Fruit fly (Drosophila melanogaster): Measurements from ENCODE around the gene CG34299.

Gene CG34299

DNA sequence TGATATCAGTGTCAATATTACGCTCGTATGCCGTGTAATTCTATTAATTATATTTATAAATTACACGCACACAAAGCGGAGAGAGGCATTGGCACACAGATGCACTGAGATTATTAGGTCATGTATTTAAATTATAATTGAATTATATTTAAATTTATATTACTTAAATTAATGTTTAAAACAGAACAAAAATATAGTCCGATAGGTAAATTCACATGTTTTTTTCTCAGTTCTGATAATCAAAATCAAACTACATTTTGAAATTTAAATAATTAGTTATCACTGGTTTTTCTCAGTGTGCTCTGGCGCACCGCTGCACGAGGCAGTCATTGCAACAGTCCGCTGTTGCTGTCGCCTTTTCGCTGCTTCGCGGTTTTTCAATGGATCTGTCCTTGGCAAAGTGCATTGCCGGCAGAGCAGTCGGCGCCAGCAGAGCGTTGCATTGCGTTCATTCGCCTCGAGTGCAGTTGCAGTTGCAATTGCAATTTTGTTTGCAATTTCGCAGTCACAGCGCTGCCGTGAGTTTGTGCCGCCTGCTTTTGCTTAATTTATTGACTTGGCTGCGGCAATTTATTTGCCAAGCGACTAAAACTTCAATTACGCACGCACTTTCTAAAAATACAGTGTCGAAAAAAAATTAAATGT, 44.2 kb downstream of the CG34299 start (continued):
- TF ChIP-seq fd96Cb (tag; optimal IDR thresholded peaks at IDR 0.05), result peak; percentile 24
- no peak for TF ChIP-seq CG10431 (GFP tag; optimal IDR thresholded peaks at IDR 0.05)
- peak in 1 of 2 experiments; percentile 15 for TF ChIP-seq Hr51 (GFP tag; optimal IDR thresholded peaks at IDR 0.05)
- TF ChIP-seq CG3281 (GFP tag; optimal IDR thresholded peaks at IDR 0.05), result no peak
- peak; percentile 50 for TF ChIP-seq Sox102F (GFP tag; optimal IDR thresholded peaks at IDR 0.05)
- no peak for TF ChIP-seq scrt (GFP tag; optimal IDR thresholded peaks at IDR 0.05)
- TF ChIP-seq hkb (optimal IDR thresholded peaks at IDR 0.05), result no peak
- TF ChIP-seq hkb (GFP tag; IDR thresholded peaks at IDR 0.05), result 0 out of 2 replicates have a peak, but pooled peaks have one; percentile 28
- TF ChIP-seq HLH54F (GFP tag; optimal IDR thresholded peaks at IDR 0.05), result no peak
- TF ChIP-seq CG11504 (tag; optimal IDR thresholded peaks at IDR 0.05), result peak; percentile 34
- TF ChIP-seq Dll (GFP tag; IDR thresholded peaks at IDR 0.05; ENCODE audit: partially characterized antibody), result no peak
- TF ChIP-seq z (GFP tag; IDR thresholded peaks at IDR 0.05), result no peak
- TF ChIP-seq ci (GFP tag; IDR thresholded peaks at IDR 0.05), result no peak
- TF ChIP-seq YL-1 (GFP tag; optimal IDR thresholded peaks at IDR 0.05), result no peak
- TF ChIP-seq ham (GFP tag; IDR thresholded peaks at IDR 0.05), result no peak
- TF ChIP-seq CG17328 (GFP tag; IDR thresholded peaks at IDR 0.05), result peak; percentile 36; the same call in 1 of the 2 replicates
- TF ChIP-seq CG17802 (tag; optimal IDR thresholded peaks at IDR 0.05), result no peak
- TF ChIP-seq Blimp-1 (GFP tag; optimal IDR thresholded peaks at IDR 0.05), result peak; percentile 5
- no peak for TF ChIP-seq MESR4 (GFP tag; optimal IDR thresholded peaks at IDR 0.05)
- no peak for TF ChIP-seq slou (GFP tag; optimal IDR thresholded peaks at IDR 0.05)
- TF ChIP-seq CG6175 (GFP tag; IDR thresholded peaks at IDR 0.05), result 0 out of 3 replicates have a peak, but pooled peaks have one; percentile 29
- TF ChIP-seq nom (GFP tag; optimal IDR thresholded peaks at IDR 0.05), result peak; percentile 94

DNA sequence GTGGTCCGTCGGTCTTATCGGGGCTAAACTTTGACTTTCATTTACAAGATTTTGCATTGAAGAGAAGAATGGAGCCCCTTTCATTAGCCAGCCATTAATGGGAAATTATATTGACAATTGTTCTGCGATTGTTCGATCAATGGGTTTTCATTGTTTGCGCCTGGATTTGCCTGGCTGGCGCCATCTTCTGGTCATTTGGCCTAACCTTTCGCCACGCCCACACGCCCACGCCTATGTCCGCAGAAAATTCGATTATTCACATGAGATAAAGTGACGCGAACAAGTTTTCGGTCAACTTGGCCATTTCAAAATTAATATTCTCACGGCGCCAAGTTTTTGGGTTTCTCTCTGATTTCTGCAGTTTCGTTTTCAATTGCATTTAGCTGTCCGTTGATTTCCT, 45.2 kb downstream of the CG34299 start:
- TF ChIP-seq CG6765 (GFP tag; optimal IDR thresholded peaks at IDR 0.05) (no peak), CG32532 (GFP tag; IDR thresholded peaks at IDR 0.05) (0 out of 2 replicates have a peak, but pooled peaks have one; percentile 17), Aef1 (GFP tag; IDR thresholded peaks at IDR 0.05) (no peak), sr (GFP tag; IDR thresholded peaks at IDR 0.05) (0 out of 3 replicates have a peak, but pooled peaks have one; percentile 10), CTCF (GFP tag; optimal IDR thresholded peaks at IDR 0.05) (peak; percentile 76)

DNA sequence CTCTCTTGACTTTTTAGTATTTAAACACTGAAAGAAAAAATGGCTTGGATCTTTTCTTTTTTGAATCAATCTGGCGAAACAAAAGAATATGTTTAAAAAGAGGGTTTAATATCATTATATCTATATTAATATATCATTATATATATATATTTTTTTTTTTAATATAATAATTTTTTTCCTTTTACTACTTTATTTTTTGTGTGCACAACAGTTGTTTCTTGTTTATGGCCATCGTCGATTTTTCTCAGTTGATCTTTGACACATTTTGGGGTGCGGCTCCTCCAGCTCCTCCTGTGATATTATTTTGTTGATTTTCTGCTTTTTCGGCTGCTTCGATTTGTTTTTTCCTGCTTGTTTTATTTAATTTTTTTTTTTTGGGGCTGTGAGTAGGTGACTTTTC, 45.6 kb downstream of the CG34299 start:
- 0 out of 2 replicates have a peak, but pooled peaks have one; percentile 13 for TF ChIP-seq ranshi (GFP tag; IDR thresholded peaks at IDR 0.05)
- TF ChIP-seq CG6689 (GFP tag; IDR thresholded peaks at IDR 0.05), result no peak
- TF ChIP-seq Atf-2 (GFP tag; optimal IDR thresholded peaks at IDR 0.05), result no peak
- peak; percentile 27 for TF ChIP-seq dmrt11E (tag; optimal IDR thresholded peaks at IDR 0.05)
- TF ChIP-seq CG17829 (tag; optimal IDR thresholded peaks at IDR 0.05), result no peak
- no peak for TF ChIP-seq pros (GFP tag; optimal IDR thresholded peaks at IDR 0.05)
- TF ChIP-seq z (GFP tag; IDR thresholded peaks at IDR 0.05), result no peak
- no peak for TF ChIP-seq CG13123 (GFP tag; optimal IDR thresholded peaks at IDR 0.05)
- no peak for TF ChIP-seq CG8765 (GFP tag; IDR thresholded peaks at IDR 0.05)
- no peak for TF ChIP-seq CG32772 (GFP tag; IDR thresholded peaks at IDR 0.05)
- TF ChIP-seq Atf6 (GFP tag; IDR thresholded peaks at IDR 0.05), result no peak
- no peak for TF ChIP-seq sug (tag; optimal IDR thresholded peaks at IDR 0.05)
- no peak for TF ChIP-seq ftz-f1 (GFP tag; optimal IDR thresholded peaks at IDR 0.05)
- no peak for TF ChIP-seq CHES-1-like (GFP tag; optimal IDR thresholded peaks at IDR 0.05)
- no peak for TF ChIP-seq nerfin-2 (GFP tag; IDR thresholded peaks at IDR 0.05; ENCODE audit: partially characterized antibody)
- TF ChIP-seq jing (GFP tag; optimal IDR thresholded peaks at IDR 0.05), result no peak
- TF ChIP-seq CG10462 (GFP tag; optimal IDR thresholded peaks at IDR 0.05), result no peak
- TF ChIP-seq CG3838 (GFP tag; optimal IDR thresholded peaks at IDR 0.05), result no peak
- no peak for TF ChIP-seq CG10959 (GFP tag; IDR thresholded peaks at IDR 0.05)
- no peak for TF ChIP-seq BtbVII (GFP tag; optimal IDR thresholded peaks at IDR 0.05)
- TF ChIP-seq grau (tag; optimal IDR thresholded peaks at IDR 0.05), result peak; percentile 44
- TF ChIP-seq nom (GFP tag; optimal IDR thresholded peaks at IDR 0.05), result no peak
- no peak for TF ChIP-seq luna (GFP tag; optimal IDR thresholded peaks at IDR 0.05)
- no peak for TF ChIP-seq CG32767 (GFP tag; IDR thresholded peaks at IDR 0.05)

Data from whole organism, embryonic.